Worm (Caenorhabditis elegans) whole organism, L2 larva: Measurements from ENCODE around the gene F41H10.12.

ENCODE experiments used
- R02D3.7 ChIP-seq: fragments of 150-350 bp; optimal IDR thresholded peaks from 2 replicates; lab custom pipeline; 2014; ENCODE audit warnings: missing biosample characterization, missing genetic modification characterization
- ZK546.5 ChIP-seq: sonication (generic microtip); optimal IDR thresholded peaks from 2 replicates; lab custom pipeline; 2017; ENCODE audit warnings: missing biosample characterization, missing genetic modification characterization
- ama-1 ChIP-seq: fragments of 150-350 bp; optimal IDR thresholded peaks from 2 replicates; lab custom pipeline; 2018; ENCODE audit warnings: inconsistent platforms
- nhr-10 ChIP-seq: sonication (generic microtip); optimal IDR thresholded peaks from 2 replicates; lab custom pipeline; 2017; ENCODE audit warnings: missing biosample characterization, missing genetic modification characterization
- nhr-77 ChIP-seq: fragments of 150-350 bp; optimal IDR thresholded peaks from 2 replicates; lab custom pipeline; 2014; ENCODE audit warnings: missing biosample characterization, missing genetic modification characterization
- unc-39 ChIP-seq: fragments of 150-350 bp; optimal IDR thresholded peaks from 2 replicates; lab custom pipeline; 2014; ENCODE audit warnings: missing biosample characterization, missing genetic modification characterization

DNA sequence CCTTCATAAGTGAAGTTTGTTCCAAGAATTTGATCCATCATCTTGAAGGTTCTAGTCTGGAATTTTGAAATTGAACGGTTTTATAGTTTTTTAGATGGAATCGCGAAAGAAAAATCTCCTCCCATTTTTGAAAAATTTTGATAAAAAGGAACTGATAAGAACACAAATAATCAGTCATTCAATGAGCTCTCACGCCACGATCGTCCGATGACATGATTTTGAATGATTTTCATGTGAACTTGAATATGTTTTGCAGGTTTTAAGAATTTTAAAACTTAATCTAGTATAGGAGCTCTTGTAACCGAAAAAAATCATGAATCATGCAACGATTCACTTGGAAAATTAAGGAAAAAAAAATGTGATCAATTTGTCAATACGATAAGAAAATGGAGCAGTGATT lies 8.1 kb upstream of the F41H10.12 start, which contains the start of gene elo-5:
- TF ChIP-seq R02D3.7 (tag; lab: Kevin White, UChicago) (no peak), ZK546.5 (no peak), ama-1 (lab: Kevin White, UChicago) (no peak), nhr-10 (no peak), unc-39 (tag; lab: Kevin White, UChicago) (no peak), nhr-77 (tag; lab: Kevin White, UChicago) (no peak)
